Worm (Caenorhabditis elegans) whole organism, L4 larva: ENCODE data around the gene acs-11.

Experiments
- F10B5.3 ChIP-seq: sonication (generic microtip); optimal IDR thresholded peaks from 2 replicates; lab custom pipeline; 2016; ENCODE audit warnings: mild to moderate bottlenecking, missing genetic modification characterization, missing compliant biosample characterization
- F37D6.2 ChIP-seq: sonication (generic microtip); optimal IDR thresholded peaks from 2 replicates; lab custom pipeline; 2016; ENCODE audit warnings: mild to moderate bottlenecking, missing genetic modification characterization, missing compliant biosample characterization
- T20F7.1 ChIP-seq: fragments of 200-800 bp; sonication (Bioruptor generic); optimal IDR thresholded peaks from 2 replicates; lab custom pipeline; 2018; ENCODE audit warnings: mild to moderate bottlenecking, missing genetic modification characterization, missing compliant biosample characterization
- Y105C5A.15 ChIP-seq: fragments of 200-800 bp; sonication (Bioruptor generic); IDR thresholded peaks from 2 replicates; pipeline ENCODE4 v1.3.6; 2022; ENCODE audit warnings: missing genetic modification characterization, missing compliant biosample characterization
- Y75B8A.6 ChIP-seq: fragments of 200-800 bp; sonication (Bioruptor generic); IDR thresholded peaks from 2 replicates; pipeline ENCODE4 v1.3.6; 2022; ENCODE audit warnings: missing genetic modification reagents, missing genetic modification characterization, missing compliant biosample characterization
- ZK337.2 ChIP-seq: fragments of 200-800 bp; sonication (Bioruptor generic); IDR thresholded peaks from 2 replicates; pipeline ENCODE4 v1.3.6; 2022; ENCODE audit warnings: missing genetic modification reagents, missing genetic modification characterization, missing compliant biosample characterization
- aha-1 ChIP-seq: fragments of 150-350 bp; peaks from one replicate; lab custom pipeline; 2014; ENCODE audit warnings: missing biosample characterization, missing genetic modification characterization
- ama-1 ChIP-seq: fragments of 150-350 bp; optimal IDR thresholded peaks from 2 replicates; lab custom pipeline; 2014; ENCODE audit warnings: inconsistent platforms, mixed read lengths
- ces-1 ChIP-seq: fragments of 150-350 bp; sonication (generic microtip); optimal IDR thresholded peaks from 4 replicates; lab custom pipeline; 2014; ENCODE audit warnings: missing biosample characterization, missing genetic modification reagents, missing genetic modification characterization
- cey-2 ChIP-seq: sonication (generic microtip); optimal IDR thresholded peaks from 3 replicates; lab custom pipeline; 2017; ENCODE audit warnings: missing genetic modification characterization, mild to moderate bottlenecking, missing compliant biosample characterization, antibody characterized with exemption, borderline replicate concordance; ENCODE audit not compliant: insufficient read depth
- daf-16 ChIP-seq, 3 experiments: sonication (generic microtip); optimal IDR thresholded peaks; 2 replicates each; lab custom pipeline; 2016 to 2017; ENCODE audit warnings: missing genetic modification characterization in 3 of 3, missing genetic modification reagents in 3 of 3, mild to moderate bottlenecking in 2 of 3, missing compliant biosample characterization in 2 of 3, missing biosample characterization in 1 of 3, moderate library complexity in 1 of 3
- daf-8 ChIP-seq: fragments of 200-800 bp; sonication (Bioruptor generic); IDR thresholded peaks from 2 replicates; pipeline ENCODE4 v1.3.6; 2022; ENCODE audit warnings: missing genetic modification characterization, missing compliant biosample characterization
- dmd-6 ChIP-seq: fragments of 200-800 bp; sonication (Bioruptor generic); IDR thresholded peaks from 2 replicates; pipeline ENCODE4 v1.3.6; 2022; ENCODE audit warnings: missing genetic modification reagents, missing genetic modification characterization, missing compliant biosample characterization
- dpl-1 ChIP-seq: fragments of 150-350 bp; optimal IDR thresholded peaks from 2 replicates; lab custom pipeline; 2014; ENCODE audit warnings: missing biosample characterization, missing genetic modification reagents, missing genetic modification characterization
- duxl-1 ChIP-seq: sonication (generic microtip); optimal IDR thresholded peaks from 2 replicates; lab custom pipeline; 2016; ENCODE audit warnings: mild to moderate bottlenecking, missing genetic modification characterization, moderate library complexity, missing compliant biosample characterization; ENCODE audit not compliant: poor library complexity
- egl-43 ChIP-seq: fragments of 200-800 bp; sonication (Bioruptor generic); IDR thresholded peaks from 2 replicates; pipeline ENCODE4 v1.3.6; 2022; ENCODE audit warnings: missing genetic modification reagents, missing genetic modification characterization, missing compliant biosample characterization
- hlh-11 ChIP-seq: fragments of 200-800 bp; sonication (Bioruptor generic); optimal IDR thresholded peaks from 2 replicates; lab custom pipeline; 2018; ENCODE audit warnings: mild to moderate bottlenecking, missing genetic modification characterization, missing compliant biosample characterization
- jun-1 ChIP-seq: fragments of 150-350 bp; optimal IDR thresholded peaks from 2 replicates; lab custom pipeline; 2014; ENCODE audit warnings: missing biosample characterization, missing genetic modification reagents, missing genetic modification characterization
- lim-7 ChIP-seq: fragments of 200-800 bp; sonication (Bioruptor generic); IDR thresholded peaks from 2 replicates; pipeline ENCODE4 v1.3.6; 2022; ENCODE audit warnings: missing genetic modification characterization, missing compliant biosample characterization
- lin-13 ChIP-seq: fragments of 150-350 bp; optimal IDR thresholded peaks from 2 replicates; lab custom pipeline; 2014; ENCODE audit warnings: missing biosample characterization, missing genetic modification reagents, missing genetic modification characterization
- lir-3 ChIP-seq: sonication (generic microtip); optimal IDR thresholded peaks from 2 replicates; lab custom pipeline; 2016; ENCODE audit warnings: mild to moderate bottlenecking, missing genetic modification characterization, missing compliant biosample characterization
- mdl-1 ChIP-seq, 2 experiments: fragments of 150-350 bp in 1 of 2; sonication (generic microtip) in 1 of 2; optimal IDR thresholded peaks; 2 replicates each; lab custom pipeline; 2014 to 2017; ENCODE audit warnings: missing biosample characterization in 2 of 2, missing genetic modification characterization in 2 of 2
- mep-1 ChIP-seq: fragments of 150-350 bp; sonication (generic microtip); optimal IDR thresholded peaks from 3 replicates; lab custom pipeline; 2014; ENCODE audit warnings: missing biosample characterization, missing genetic modification characterization
- mxl-3 ChIP-seq: fragments of 200-800 bp; sonication (Bioruptor generic); optimal IDR thresholded peaks from 2 replicates; lab custom pipeline; 2018; ENCODE audit warnings: mild to moderate bottlenecking, missing genetic modification characterization, missing compliant biosample characterization
- nhr-111 ChIP-seq: fragments of 200-800 bp; sonication (Bioruptor generic); optimal IDR thresholded peaks from 2 replicates; lab custom pipeline; 2018; ENCODE audit warnings: mild to moderate bottlenecking, missing genetic modification characterization, missing compliant biosample characterization
- nhr-28 ChIP-seq: fragments of 150-350 bp; optimal IDR thresholded peaks from 2 replicates; lab custom pipeline; 2014; ENCODE audit warnings: missing biosample characterization, missing genetic modification characterization
- nhr-41 ChIP-seq: fragments of 200-800 bp; sonication (Bioruptor generic); IDR thresholded peaks from 2 replicates; pipeline ENCODE4 v1.3.6; 2022; ENCODE audit warnings: missing genetic modification reagents, missing genetic modification characterization, missing compliant biosample characterization
- php-3 ChIP-seq: fragments of 200-800 bp; sonication (Bioruptor generic); IDR thresholded peaks from 2 replicates; pipeline ENCODE4 v1.3.6; 2022; ENCODE audit warnings: missing genetic modification reagents, missing genetic modification characterization, missing compliant biosample characterization
- saeg-2 ChIP-seq: fragments of 200-800 bp; sonication (Bioruptor generic); IDR thresholded peaks from 2 replicates; pipeline ENCODE4 v1.3.6; 2022; ENCODE audit warnings: missing genetic modification reagents, missing genetic modification characterization, missing compliant biosample characterization
- sdz-12 ChIP-seq: fragments of 200-800 bp; sonication (Bioruptor generic); optimal IDR thresholded peaks from 2 replicates; lab custom pipeline; 2018; ENCODE audit warnings: mild to moderate bottlenecking, missing genetic modification characterization, missing compliant biosample characterization
- snpc-1.2 ChIP-seq: fragments of 200-800 bp; sonication (Bioruptor generic); IDR thresholded peaks from 2 replicates; pipeline ENCODE4 v1.3.6; 2022; ENCODE audit warnings: missing genetic modification reagents, missing genetic modification characterization, missing compliant biosample characterization
- spr-3 ChIP-seq: fragments of 200-800 bp; sonication (Bioruptor generic); optimal IDR thresholded peaks from 2 replicates; lab custom pipeline; 2018; ENCODE audit warnings: mild to moderate bottlenecking, missing genetic modification characterization, missing compliant biosample characterization
- tag-97 ChIP-seq: fragments of 200-800 bp; sonication (Bioruptor generic); IDR thresholded peaks from 2 replicates; pipeline ENCODE4 v1.3.6; 2022; ENCODE audit warnings: missing genetic modification characterization, missing compliant biosample characterization
- unc-62 ChIP-seq, 3 experiments: fragments of 150-350 bp in 1 of 3; sonication (generic microtip); optimal IDR thresholded peaks in 2 of 3; peaks in 1 of 3; 1 replicate in 1 of 3; 2 replicates in 2 of 3; lab custom pipeline; 2014 to 2017; ENCODE audit warnings: missing biosample characterization in 3 of 3, missing genetic modification characterization in 3 of 3, missing genetic modification reagents in 3 of 3, missing genotype in 1 of 3
- zag-1 ChIP-seq: fragments of 150-350 bp; optimal IDR thresholded peaks from 2 replicates; lab custom pipeline; 2014; ENCODE audit warnings: missing biosample characterization, missing genetic modification characterization
- zfp-2 ChIP-seq: sonication (generic microtip); optimal IDR thresholded peaks from 2 replicates; lab custom pipeline; 2016; ENCODE audit warnings: mild to moderate bottlenecking, missing genetic modification characterization, missing compliant biosample characterization
- zfp-3 ChIP-seq: fragments of 200-800 bp; sonication (Bioruptor generic); conservative IDR thresholded peaks from 2 replicates; pipeline ENCODE4 v1.3.6; 2022; ENCODE audit warnings: missing genetic modification reagents, missing genetic modification characterization, missing compliant biosample characterization

Gene acs-11

DNA sequence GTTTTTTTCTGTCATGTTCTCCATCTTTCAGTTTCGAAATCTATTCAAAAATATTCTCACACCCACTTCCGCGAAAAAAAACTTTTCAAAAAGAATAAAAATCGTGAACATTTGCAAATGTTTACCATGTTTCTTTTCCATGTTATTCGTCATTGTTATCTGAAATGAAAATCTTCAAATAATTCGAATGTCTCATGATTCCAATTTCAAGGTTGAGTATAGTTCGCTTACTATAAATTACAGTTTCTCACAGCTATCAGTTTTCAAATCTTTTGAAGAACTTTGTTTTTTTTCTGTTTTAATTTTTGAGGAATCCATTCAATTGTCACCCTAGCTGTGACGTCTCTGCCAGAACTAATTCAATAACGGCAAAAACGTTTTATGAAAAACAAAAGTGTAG, 17.9 kb downstream of the acs-11 start:
- no peak for TF ChIP-seq php-3
- peak in 1 of 2 experiments; percentile 32 for TF ChIP-seq unc-62 (GFP tag; optimal IDR thresholded peaks at IDR 0.05 in 1 of 2; lab: Kevin White, UChicago)
- no peak for TF ChIP-seq unc-62 (tag; optimal IDR thresholded peaks at IDR 0.05; lab: Kevin White, UChicago)
- peak; percentile 86 for TF ChIP-seq aha-1

DNA sequence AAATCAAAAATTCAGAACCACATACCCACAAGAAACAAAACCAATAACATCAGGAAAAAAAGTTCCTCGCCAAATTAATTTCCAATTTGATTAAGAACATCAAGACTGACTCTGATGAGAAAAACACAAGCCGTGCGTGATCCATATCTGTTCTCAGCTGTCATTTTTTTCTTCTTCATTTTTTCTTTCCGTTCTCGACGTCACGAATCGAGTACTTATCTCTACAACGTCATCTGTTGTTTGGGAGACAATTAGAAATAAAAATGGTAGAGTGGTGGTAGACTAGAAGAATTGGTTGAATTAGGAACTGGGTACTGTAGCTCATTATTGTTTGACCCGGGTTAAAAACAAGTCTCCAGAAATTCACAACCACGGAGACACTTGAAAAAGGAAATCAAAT, 19.1 kb downstream of the acs-11 start:
- TF ChIP-seq F37D6.2 (tag; lab: Kevin White, UChicago) (no peak), nhr-28 (no peak), ZK337.2 (GFP tag; lab: Robert Waterston, UW) (no peak), daf-16 (GFP tag; optimal IDR thresholded peaks at IDR 0.05; lab: Kevin White, UChicago) (no peak), daf-16 (tag; optimal IDR thresholded peaks at IDR 0.05; lab: Kevin White, UChicago) (no peak), zfp-2 (tag; lab: Kevin White, UChicago) (no peak), dmd-6 (GFP tag; lab: Robert Waterston, UW) (peak; percentile 16), mxl-3 (GFP tag; lab: Kevin White, UChicago) (no peak), hlh-11 (tag; lab: Kevin White, UChicago) (peak; percentile 18), dpl-1 (GFP tag; lab: Kevin White, UChicago) (no peak)

DNA sequence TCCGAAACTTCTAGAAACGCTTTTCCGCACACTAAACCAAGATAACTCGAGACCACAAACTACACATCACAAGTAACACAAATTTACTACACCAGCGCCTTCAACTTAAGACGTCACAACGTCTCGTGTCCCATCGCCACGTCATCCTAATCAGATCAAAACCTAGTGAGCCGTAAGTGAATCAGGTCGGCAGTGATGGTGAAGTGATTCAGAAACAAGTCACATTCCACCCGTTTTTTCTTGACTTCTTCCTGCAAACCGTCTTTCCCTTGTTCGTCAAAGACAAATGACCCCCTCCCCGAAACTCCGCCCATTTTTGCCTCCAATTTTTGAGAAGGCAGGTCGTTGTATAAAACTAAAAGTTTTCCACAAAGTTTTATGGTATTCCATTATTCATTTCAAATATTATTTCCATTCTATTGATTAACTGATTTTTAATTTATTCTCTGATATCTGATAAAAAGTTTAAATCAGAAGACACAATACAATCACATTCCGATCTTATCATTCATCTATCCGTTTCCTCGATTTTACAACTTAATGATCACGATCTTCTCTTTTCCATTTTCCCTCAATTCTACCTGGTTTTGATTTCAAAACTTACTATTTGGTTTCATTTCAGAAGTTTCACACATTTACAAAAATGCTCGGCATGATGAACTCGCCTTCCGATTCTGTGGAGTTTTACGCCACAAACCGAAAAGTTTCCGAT, 20.8 kb downstream of the acs-11 start, which contains the start of gene F26G1.2:
Gene F26G1.2 (plus strand): TSS at position 508 of the 712 bp plus-strand sequence.
- TF ChIP-seq nhr-28 (peak; percentile 57), egl-43 (GFP tag; lab: Robert Waterston, UW) (peak; percentile 15; the same call in 1 of the 2 replicates), aha-1 (peak; percentile 69), ZK337.2 (GFP tag; lab: Robert Waterston, UW) (no peak), unc-62 (GFP tag; optimal IDR thresholded peaks at IDR 0.05 in 1 of 2; lab: Kevin White, UChicago) (no peak), unc-62 (tag; optimal IDR thresholded peaks at IDR 0.05; lab: Kevin White, UChicago) (no peak)

DNA sequence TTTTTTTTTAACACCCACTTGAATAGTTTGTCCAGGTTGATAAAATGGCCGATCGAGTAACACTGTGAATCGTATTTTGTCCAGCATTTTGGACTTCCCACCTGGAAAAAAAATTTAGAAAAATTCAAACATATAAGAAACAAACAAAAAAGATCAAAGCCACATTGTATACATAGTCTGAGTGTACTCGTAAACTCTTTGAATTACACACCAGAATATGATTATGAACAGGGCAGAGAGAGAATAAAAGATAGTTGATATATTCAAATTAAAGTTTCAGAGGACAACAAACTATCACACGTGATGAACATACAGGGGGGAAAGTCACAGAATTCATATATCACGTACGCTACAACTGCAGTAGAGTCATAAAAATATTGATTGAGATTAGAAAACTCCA, 24.3 kb downstream of the acs-11 start, which contains the start of gene ttm-2:
Gene ttm-2 (minus strand): TSS at position 101 of the 400 bp plus-strand sequence.
- no peak for TF ChIP-seq tag-97 (GFP tag; lab: Robert Waterston, UW)
- TF ChIP-seq saeg-2 (GFP tag; lab: Robert Waterston, UW) = no peak
- no peak for TF ChIP-seq F10B5.3 (tag; lab: Kevin White, UChicago)
- TF ChIP-seq sdz-12 = no peak
- TF ChIP-seq zfp-3 (GFP tag; lab: Robert Waterston, UW) = no peak
- TF ChIP-seq dmd-6 (GFP tag; lab: Robert Waterston, UW) = no peak
- TF ChIP-seq cey-2 (tag; lab: Kevin White, UChicago) = no peak
- TF ChIP-seq mxl-3 (GFP tag; lab: Kevin White, UChicago) = no peak
- TF ChIP-seq aha-1 = no peak
- no peak for TF ChIP-seq nhr-111 (GFP tag; lab: Kevin White, UChicago)
- no peak for TF ChIP-seq nhr-41
- no peak for TF ChIP-seq lir-3 (tag; lab: Kevin White, UChicago)
- TF ChIP-seq, all 104 proteins: peak for 0

DNA sequence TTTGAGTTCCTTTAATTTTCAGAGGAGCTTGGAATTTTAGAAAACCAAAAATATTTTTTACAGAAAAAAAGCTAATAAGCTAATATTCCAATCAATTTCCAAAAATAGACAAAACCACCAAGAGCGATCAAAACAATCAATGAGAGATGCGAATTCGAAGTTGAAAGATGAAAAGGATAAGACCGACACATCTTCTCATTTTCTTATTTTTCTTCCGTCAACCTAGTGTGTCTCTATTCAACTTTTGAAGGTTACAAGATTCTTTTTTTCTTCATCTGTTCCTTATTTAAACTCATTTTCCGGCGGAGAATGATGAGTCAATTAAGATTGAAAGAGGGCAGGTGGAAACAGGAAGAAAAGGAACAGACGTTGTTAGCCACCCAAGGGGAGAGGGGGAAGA, 25.7 kb downstream of the acs-11 start:
- no peak for TF ChIP-seq lim-7 (GFP tag; lab: Robert Waterston, UW)
- peak in 1 of 2 experiments; percentile 28 for TF ChIP-seq unc-62 (GFP tag; optimal IDR thresholded peaks at IDR 0.05 in 1 of 2; lab: Kevin White, UChicago)
- TF ChIP-seq unc-62 (tag; optimal IDR thresholded peaks at IDR 0.05; lab: Kevin White, UChicago) = no peak

DNA sequence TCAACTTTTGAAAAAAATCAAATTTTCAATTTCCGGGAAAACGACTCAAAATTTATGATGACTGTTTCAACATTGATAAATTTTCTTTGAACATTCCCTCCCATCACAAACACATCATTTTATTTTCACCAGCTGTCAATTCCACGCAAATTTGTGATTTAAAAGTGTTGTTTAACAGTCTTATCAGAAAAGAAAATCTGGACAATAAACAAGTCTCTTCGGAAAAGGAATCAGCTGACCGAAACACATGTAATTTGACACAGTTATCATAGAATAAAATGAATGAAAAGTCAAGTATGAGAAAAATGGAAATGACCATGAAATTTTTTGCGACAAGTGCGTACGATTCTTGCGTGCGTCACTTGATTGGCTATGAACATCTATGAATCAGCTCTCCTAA, 27.2 kb downstream of the acs-11 start:
- no peak for TF ChIP-seq saeg-2 (GFP tag; lab: Robert Waterston, UW)
- no peak for TF ChIP-seq ama-1 (lab: Kevin White, UChicago)
- peak in 1 of 2 experiments; percentile 62 for TF ChIP-seq mdl-1 (tag; optimal IDR thresholded peaks at IDR 0.05; lab: Kevin White, UChicago)
- no peak for TF ChIP-seq Y75B8A.6
- TF ChIP-seq T20F7.1 (GFP tag; lab: Kevin White, UChicago) = peak; percentile 42
- no peak for TF ChIP-seq snpc-1.2 (GFP tag; lab: Robert Waterston, UW)
- TF ChIP-seq jun-1 (tag; lab: Kevin White, UChicago) = no peak
- TF ChIP-seq dmd-6 (GFP tag; lab: Robert Waterston, UW) = peak; percentile 97
- no peak for TF ChIP-seq ces-1 (GFP tag; lab: Kevin White, UChicago)
- TF ChIP-seq daf-16 (GFP tag; optimal IDR thresholded peaks at IDR 0.05; lab: Kevin White, UChicago) = peak in 1 of 2 experiments; percentile 53
- peak; percentile 96 for TF ChIP-seq daf-16 (tag; optimal IDR thresholded peaks at IDR 0.05; lab: Kevin White, UChicago)
- TF ChIP-seq duxl-1 (tag; lab: Kevin White, UChicago) = no peak
- no peak for TF ChIP-seq daf-8 (GFP tag; lab: Robert Waterston, UW)
- TF ChIP-seq Y105C5A.15 (GFP tag; lab: Robert Waterston, UW) = no peak
- TF ChIP-seq unc-62 (GFP tag; optimal IDR thresholded peaks at IDR 0.05 in 1 of 2; lab: Kevin White, UChicago) = no peak
- no peak for TF ChIP-seq unc-62 (tag; optimal IDR thresholded peaks at IDR 0.05; lab: Kevin White, UChicago)
- no peak for TF ChIP-seq lin-13
- no peak for TF ChIP-seq spr-3 (GFP tag; lab: Kevin White, UChicago)
- no peak for TF ChIP-seq mep-1
- no peak for TF ChIP-seq zag-1 (tag; lab: Kevin White, UChicago)
- TF ChIP-seq egl-43 (GFP tag; lab: Robert Waterston, UW) = no peak
